Worm (Caenorhabditis elegans) whole organism, L3 larva: Measurements from ENCODE around the gene srx-117.

Experiments
- R02D3.7 ChIP-seq: fragments of 150-350 bp; optimal IDR thresholded peaks from 2 replicates; lab custom pipeline; 2014; ENCODE audit warnings: missing biosample characterization, missing genetic modification characterization
- ama-1 ChIP-seq: fragments of 150-350 bp; optimal IDR thresholded peaks from 2 replicates; lab custom pipeline; 2018
- ceh-16 ChIP-seq: sonication (generic microtip); optimal IDR thresholded peaks from 2 replicates; lab custom pipeline; 2017; ENCODE audit warnings: missing biosample characterization, missing genetic modification characterization
- ceh-28 ChIP-seq: fragments of 150-350 bp; optimal IDR thresholded peaks from 2 replicates; lab custom pipeline; 2014; ENCODE audit warnings: missing biosample characterization, missing genetic modification reagents, missing genetic modification characterization
- ceh-82 ChIP-seq: fragments of 150-350 bp; optimal IDR thresholded peaks from 2 replicates; lab custom pipeline; 2014; ENCODE audit warnings: missing biosample characterization, missing genetic modification characterization
- ceh-9 ChIP-seq: sonication (generic microtip); optimal IDR thresholded peaks from 2 replicates; lab custom pipeline; 2018; ENCODE audit warnings: missing biosample characterization, missing genetic modification characterization
- daf-12 ChIP-seq: fragments of 150-350 bp; optimal IDR thresholded peaks from 2 replicates; lab custom pipeline; 2014; ENCODE audit warnings: missing biosample characterization, missing genetic modification reagents, missing genetic modification characterization
- egl-27 ChIP-seq: sonication (generic microtip); optimal IDR thresholded peaks from 4 replicates; lab custom pipeline; 2017; ENCODE audit warnings: missing biosample characterization, missing genetic modification reagents, missing genetic modification characterization
- egl-5 ChIP-seq: fragments of 150-350 bp; optimal IDR thresholded peaks from 2 replicates; lab custom pipeline; 2017; ENCODE audit warnings: missing biosample characterization, missing genetic modification reagents, missing genetic modification characterization, inconsistent platforms
- elt-1 ChIP-seq: fragments of 150-350 bp; optimal IDR thresholded peaks from 2 replicates; lab custom pipeline; 2014; ENCODE audit warnings: missing biosample characterization, missing genetic modification characterization
- elt-2 ChIP-seq: sonication (generic microtip); optimal IDR thresholded peaks from 2 replicates; lab custom pipeline; 2016; ENCODE audit warnings: missing genetic modification reagents, mild to moderate bottlenecking, missing genetic modification characterization, missing compliant biosample characterization
- elt-3 ChIP-seq, 3 experiments: fragments of 150-350 bp in 1 of 3; sonication (generic microtip) in 2 of 3; optimal IDR thresholded peaks; 2 replicates in 2 of 3; 4 replicates in 1 of 3; lab custom pipeline; 2014 to 2017; ENCODE audit warnings: missing biosample characterization in 3 of 3, missing genetic modification characterization in 3 of 3
- fkh-10 ChIP-seq: sonication (generic microtip); optimal IDR thresholded peaks from 2 replicates; lab custom pipeline; 2017; ENCODE audit warnings: missing biosample characterization, missing genetic modification reagents, missing genetic modification characterization
- fkh-2 ChIP-seq: fragments of 150-350 bp; optimal IDR thresholded peaks from 2 replicates; lab custom pipeline; 2014; ENCODE audit warnings: missing biosample characterization, missing genetic modification reagents, missing genetic modification characterization
- hmg-11 ChIP-seq: sonication (generic microtip); optimal IDR thresholded peaks from 2 replicates; lab custom pipeline; 2016; ENCODE audit warnings: missing genetic modification characterization, missing compliant biosample characterization
- jun-1 ChIP-seq: fragments of 150-350 bp; optimal IDR thresholded peaks from 2 replicates; lab custom pipeline; 2014; ENCODE audit warnings: missing biosample characterization, missing genetic modification reagents, missing genetic modification characterization
- lin-15B ChIP-seq: fragments of 150-350 bp; optimal IDR thresholded peaks from 2 replicates; lab custom pipeline; 2014; ENCODE audit warnings: missing biosample characterization, missing genetic modification characterization
- lin-39 ChIP-seq: fragments of 150-350 bp; optimal IDR thresholded peaks from 2 replicates; lab custom pipeline; 2018; ENCODE audit warnings: missing biosample characterization, missing genetic modification reagents, missing genetic modification characterization
- lsy-12 ChIP-seq: sonication (generic microtip); optimal IDR thresholded peaks from 2 replicates; lab custom pipeline; 2016; ENCODE audit warnings: mild to moderate bottlenecking, missing genetic modification characterization, missing compliant biosample characterization
- mdl-1 ChIP-seq: fragments of 150-350 bp; optimal IDR thresholded peaks from 2 replicates; lab custom pipeline; 2014; ENCODE audit warnings: missing biosample characterization, missing genetic modification characterization
- mml-1 ChIP-seq: fragments of 150-350 bp; sonication (generic microtip); optimal IDR thresholded peaks from 3 replicates; lab custom pipeline; 2014; ENCODE audit warnings: missing biosample characterization, missing genetic modification characterization
- nfya-1 ChIP-seq: sonication (generic microtip); optimal IDR thresholded peaks from 2 replicates; lab custom pipeline; 2017; ENCODE audit warnings: missing genetic modification characterization, mild to moderate bottlenecking, missing compliant biosample characterization, antibody characterized with exemption, moderate library complexity; ENCODE audit not compliant: insufficient read depth
- nhr-11 ChIP-seq: fragments of 150-350 bp; optimal IDR thresholded peaks from 2 replicates; lab custom pipeline; 2014; ENCODE audit warnings: missing biosample characterization, missing genetic modification characterization
- nhr-12 ChIP-seq: fragments of 150-350 bp; optimal IDR thresholded peaks from 2 replicates; lab custom pipeline; 2014; ENCODE audit warnings: missing biosample characterization, missing genetic modification characterization
- nhr-23 ChIP-seq: fragments of 150-350 bp; optimal IDR thresholded peaks from 2 replicates; lab custom pipeline; 2014; ENCODE audit warnings: missing biosample characterization, missing genetic modification reagents, missing genetic modification characterization
- nhr-25 ChIP-seq: sonication (generic microtip); optimal IDR thresholded peaks from 2 replicates; lab custom pipeline; 2017; ENCODE audit warnings: missing biosample characterization, missing genetic modification characterization
- nhr-28 ChIP-seq: fragments of 150-350 bp; optimal IDR thresholded peaks from 2 replicates; lab custom pipeline; 2014; ENCODE audit warnings: missing biosample characterization, missing genetic modification characterization
- nhr-43 ChIP-seq: sonication (generic microtip); optimal IDR thresholded peaks from 2 replicates; lab custom pipeline; 2016; ENCODE audit warnings: mild to moderate bottlenecking, missing genetic modification characterization, missing compliant biosample characterization; ENCODE audit not compliant: poor library complexity, severe bottlenecking
- nhr-67 ChIP-seq: fragments of 150-350 bp; optimal IDR thresholded peaks from 2 replicates; lab custom pipeline; 2014; ENCODE audit warnings: missing biosample characterization, missing genetic modification characterization
- nhr-77 ChIP-seq: fragments of 150-350 bp; optimal IDR thresholded peaks from 2 replicates; lab custom pipeline; 2014; ENCODE audit warnings: missing biosample characterization, missing genetic modification characterization
- pha-4 ChIP-seq: fragments of 150-350 bp; optimal IDR thresholded peaks from 2 replicates; lab custom pipeline; 2014; ENCODE audit warnings: missing biosample characterization, missing genetic modification reagents, missing genetic modification characterization
- pqm-1 ChIP-seq: fragments of 150-350 bp; optimal IDR thresholded peaks from 2 replicates; lab custom pipeline; 2017; ENCODE audit warnings: missing biosample characterization, missing genetic modification characterization, inconsistent platforms
- sea-2 ChIP-seq: fragments of 150-350 bp; sonication (generic microtip); optimal IDR thresholded peaks from 4 replicates; lab custom pipeline; 2014; ENCODE audit warnings: missing biosample characterization, missing genetic modification reagents, missing genetic modification characterization
- skn-1 ChIP-seq: fragments of 150-350 bp; optimal IDR thresholded peaks from 2 replicates; lab custom pipeline; 2014; ENCODE audit warnings: missing biosample characterization, missing genetic modification characterization
- snpc-4 ChIP-seq: fragments of 150-350 bp; optimal IDR thresholded peaks from 2 replicates; lab custom pipeline; 2014; ENCODE audit warnings: missing biosample characterization, missing genetic modification characterization
- tbx-2 ChIP-seq: sonication (generic microtip); optimal IDR thresholded peaks from 2 replicates; lab custom pipeline; 2016; ENCODE audit warnings: mild to moderate bottlenecking, missing genetic modification characterization, missing compliant biosample characterization
- unc-39 ChIP-seq: sonication (generic microtip); optimal IDR thresholded peaks from 4 replicates; lab custom pipeline; 2017; ENCODE audit warnings: missing biosample characterization, missing genetic modification characterization
- unc-62 ChIP-seq: fragments of 150-350 bp; sonication (generic microtip); optimal IDR thresholded peaks from 4 replicates; lab custom pipeline; 2014; ENCODE audit warnings: missing biosample characterization, missing genetic modification reagents, missing genetic modification characterization
- zag-1 ChIP-seq: fragments of 150-350 bp; optimal IDR thresholded peaks from 2 replicates; lab custom pipeline; 2014; ENCODE audit warnings: missing biosample characterization, missing genetic modification characterization
- ztf-11 ChIP-seq: fragments of 150-350 bp; optimal IDR thresholded peaks from 2 replicates; lab custom pipeline; 2014; ENCODE audit warnings: missing biosample characterization, missing genetic modification characterization
- ztf-4 ChIP-seq: fragments of 150-350 bp; optimal IDR thresholded peaks from 2 replicates; lab custom pipeline; 2014; ENCODE audit warnings: missing biosample characterization, missing genetic modification characterization

srx-117 gene

ce11 chrV:5684534-5684933 lies 40.3 kb downstream of the srx-117 start, which contains the start of the genes hmgs-1 and F25B4.4:
hmgs-1 (minus strand) TSS chrV:5684589.
F25B4.4 (plus strand) TSS chrV:5684873.
- peak; percentile 49 for TF ChIP-seq egl-27 (tag; lab: Kevin White, UChicago)
- no peak for TF ChIP-seq ztf-11 (tag; lab: Kevin White, UChicago)
- no peak for TF ChIP-seq zag-1
- no peak for TF ChIP-seq nhr-67 (tag; lab: Kevin White, UChicago)
- peak; percentile 83 for TF ChIP-seq nhr-43 (tag; lab: Kevin White, UChicago)
- TF ChIP-seq nhr-77, result peak; percentile 61
- TF ChIP-seq jun-1 (tag; lab: Kevin White, UChicago), result peak; percentile 85
- TF ChIP-seq pqm-1 (tag; lab: Kevin White, UChicago), result peak; percentile 81
- TF ChIP-seq daf-12 (tag; lab: Kevin White, UChicago), result no peak
- peak; percentile 100 for TF ChIP-seq R02D3.7 (tag; lab: Kevin White, UChicago)
- peak; percentile 37 for TF ChIP-seq elt-1 (tag; lab: Kevin White, UChicago)
- TF ChIP-seq ztf-4 (tag; lab: Kevin White, UChicago), result no peak
- TF ChIP-seq mml-1 (tag; lab: Kevin White, UChicago), result no peak
- TF ChIP-seq nhr-12 (tag; lab: Kevin White, UChicago), result no peak
- peak; percentile 41 for TF ChIP-seq nhr-28 (tag; lab: Kevin White, UChicago)
- no peak for TF ChIP-seq fkh-2 (tag; lab: Kevin White, UChicago)
- peak; percentile 60 for TF ChIP-seq elt-2
- peak; percentile 88 for TF ChIP-seq nhr-25 (tag; lab: Kevin White, UChicago)
- TF ChIP-seq nhr-23, result peak; percentile 95
- no peak for TF ChIP-seq ceh-9 (tag; lab: Kevin White, UChicago)
- no peak for TF ChIP-seq sea-2 (GFP tag; lab: Kevin White, UChicago)
- TF ChIP-seq ceh-16, result no peak
- TF ChIP-seq fkh-10, result peak; percentile 86
- TF ChIP-seq elt-3 (tag; optimal IDR thresholded peaks at IDR 0.05; lab: Kevin White, UChicago), result peak in 1 of 3 experiments; percentile 9
- peak; percentile 79 for TF ChIP-seq lsy-12
- peak; percentile 98 for TF ChIP-seq pha-4 (tag; lab: Kevin White, UChicago)
- TF ChIP-seq hmg-11 (tag; lab: Kevin White, UChicago), result peak; percentile 80
- TF ChIP-seq nhr-11 (tag; lab: Kevin White, UChicago), result peak; percentile 49
- TF ChIP-seq nfya-1 (tag; lab: Kevin White, UChicago), result peak; percentile 88
- TF ChIP-seq egl-5 (tag; lab: Kevin White, UChicago), result peak; percentile 94
- peak; percentile 67 for TF ChIP-seq snpc-4 (tag; lab: Kevin White, UChicago)
- TF ChIP-seq lin-15B (tag; lab: Kevin White, UChicago), result peak; percentile 97
- peak; percentile 76 for TF ChIP-seq skn-1
- no peak for TF ChIP-seq mdl-1 (tag; lab: Kevin White, UChicago)
- TF ChIP-seq tbx-2 (tag; lab: Kevin White, UChicago), result peak; percentile 70
- TF ChIP-seq unc-62, result no peak
- no peak for TF ChIP-seq unc-39 (tag; lab: Kevin White, UChicago)
- TF ChIP-seq lin-39, result peak; percentile 96
- TF ChIP-seq ceh-82 (tag; lab: Kevin White, UChicago), result peak; percentile 71
- peak; percentile 76 for TF ChIP-seq ceh-28 (tag; lab: Kevin White, UChicago)
- TF ChIP-seq ama-1 (lab: Kevin White, UChicago), result peak; percentile 64

- TF ChIP-seq elt-3 (tag; optimal IDR thresholded peaks at IDR 0.05; lab: Kevin White, UChicago) (no peak), nhr-23 (peak; percentile 61), lin-15B (tag; lab: Kevin White, UChicago) (peak; percentile 56), nhr-25 (tag; lab: Kevin White, UChicago) (peak; percentile 7), nhr-43 (tag; lab: Kevin White, UChicago) (peak; percentile 49), pha-4 (tag; lab: Kevin White, UChicago) (peak; percentile 42), elt-2 (peak; percentile 17), nhr-11 (tag; lab: Kevin White, UChicago) (no peak)
These were observed 43.1 kb downstream of the srx-117 start, which contains the start of gene F25B4.7 for ce11 chrV:5687115-5687979. F25B4.7 (minus strand) TSS chrV:5687226.
